Worm (Caenorhabditis elegans) whole organism, L3 larva: ENCODE measurements around the gene madf-5.
A peak's percentile ranks its signal among the peaks of the same experiment; 100 is the strongest.

ENCODE experiments used
- R02D3.7 ChIP-seq: fragments of 150-350 bp; optimal IDR thresholded peaks from 2 replicates; lab custom pipeline; 2014; ENCODE audit warnings: missing biosample characterization, missing genetic modification characterization
- aly-2 ChIP-seq: fragments of 150-350 bp; optimal IDR thresholded peaks from 2 replicates; lab custom pipeline; 2014; ENCODE audit warnings: missing biosample characterization, missing genetic modification characterization
- ama-1 ChIP-seq: fragments of 150-350 bp; optimal IDR thresholded peaks from 2 replicates; lab custom pipeline; 2018
- ceh-82 ChIP-seq: fragments of 150-350 bp; optimal IDR thresholded peaks from 2 replicates; lab custom pipeline; 2014; ENCODE audit warnings: missing biosample characterization, missing genetic modification characterization
- ceh-9 ChIP-seq: sonication (generic microtip); optimal IDR thresholded peaks from 2 replicates; lab custom pipeline; 2018; ENCODE audit warnings: missing biosample characterization, missing genetic modification characterization
- egl-27 ChIP-seq: sonication (generic microtip); optimal IDR thresholded peaks from 4 replicates; lab custom pipeline; 2017; ENCODE audit warnings: missing biosample characterization, missing genetic modification reagents, missing genetic modification characterization
- elt-1 ChIP-seq: fragments of 150-350 bp; optimal IDR thresholded peaks from 2 replicates; lab custom pipeline; 2014; ENCODE audit warnings: missing biosample characterization, missing genetic modification characterization
- elt-2 ChIP-seq: sonication (generic microtip); optimal IDR thresholded peaks from 2 replicates; lab custom pipeline; 2016; ENCODE audit warnings: missing genetic modification reagents, mild to moderate bottlenecking, missing genetic modification characterization, missing compliant biosample characterization
- elt-3 ChIP-seq, 3 experiments: fragments of 150-350 bp in 1 of 3; sonication (generic microtip) in 2 of 3; optimal IDR thresholded peaks; 2 replicates in 2 of 3; 4 replicates in 1 of 3; lab custom pipeline; 2014 to 2017; ENCODE audit warnings: missing biosample characterization in 3 of 3, missing genetic modification characterization in 3 of 3
- eor-1 ChIP-seq, 2 experiments: fragments of 150-350 bp; optimal IDR thresholded peaks; 2 replicates each; lab custom pipeline; 2014 to 2018; ENCODE audit warnings: missing biosample characterization in 2 of 2, missing genetic modification characterization in 2 of 2
- hmg-11 ChIP-seq: sonication (generic microtip); optimal IDR thresholded peaks from 2 replicates; lab custom pipeline; 2016; ENCODE audit warnings: missing genetic modification characterization, missing compliant biosample characterization
- jun-1 ChIP-seq: fragments of 150-350 bp; optimal IDR thresholded peaks from 2 replicates; lab custom pipeline; 2014; ENCODE audit warnings: missing biosample characterization, missing genetic modification reagents, missing genetic modification characterization
- lin-15B ChIP-seq: fragments of 150-350 bp; optimal IDR thresholded peaks from 2 replicates; lab custom pipeline; 2014; ENCODE audit warnings: missing biosample characterization, missing genetic modification characterization
- lin-39 ChIP-seq: fragments of 150-350 bp; optimal IDR thresholded peaks from 2 replicates; lab custom pipeline; 2018; ENCODE audit warnings: missing biosample characterization, missing genetic modification reagents, missing genetic modification characterization
- mdl-1 ChIP-seq: fragments of 150-350 bp; optimal IDR thresholded peaks from 2 replicates; lab custom pipeline; 2014; ENCODE audit warnings: missing biosample characterization, missing genetic modification characterization
- mml-1 ChIP-seq: fragments of 150-350 bp; sonication (generic microtip); optimal IDR thresholded peaks from 3 replicates; lab custom pipeline; 2014; ENCODE audit warnings: missing biosample characterization, missing genetic modification characterization
- nfya-1 ChIP-seq: sonication (generic microtip); optimal IDR thresholded peaks from 2 replicates; lab custom pipeline; 2017; ENCODE audit warnings: missing genetic modification characterization, mild to moderate bottlenecking, missing compliant biosample characterization, antibody characterized with exemption, moderate library complexity; ENCODE audit not compliant: insufficient read depth
- nhr-23 ChIP-seq: fragments of 150-350 bp; optimal IDR thresholded peaks from 2 replicates; lab custom pipeline; 2014; ENCODE audit warnings: missing biosample characterization, missing genetic modification reagents, missing genetic modification characterization
- nhr-237 ChIP-seq: fragments of 150-350 bp; optimal IDR thresholded peaks from 2 replicates; lab custom pipeline; 2014; ENCODE audit warnings: missing biosample characterization, missing genetic modification characterization
- nhr-25 ChIP-seq: sonication (generic microtip); optimal IDR thresholded peaks from 2 replicates; lab custom pipeline; 2017; ENCODE audit warnings: missing biosample characterization, missing genetic modification characterization
- nhr-28 ChIP-seq: fragments of 150-350 bp; optimal IDR thresholded peaks from 2 replicates; lab custom pipeline; 2014; ENCODE audit warnings: missing biosample characterization, missing genetic modification characterization
- nhr-43 ChIP-seq: sonication (generic microtip); optimal IDR thresholded peaks from 2 replicates; lab custom pipeline; 2016; ENCODE audit warnings: mild to moderate bottlenecking, missing genetic modification characterization, missing compliant biosample characterization; ENCODE audit not compliant: poor library complexity, severe bottlenecking
- nhr-67 ChIP-seq: fragments of 150-350 bp; optimal IDR thresholded peaks from 2 replicates; lab custom pipeline; 2014; ENCODE audit warnings: missing biosample characterization, missing genetic modification characterization
- nhr-76 ChIP-seq: fragments of 150-350 bp; sonication (generic microtip); optimal IDR thresholded peaks from 5 replicates; lab custom pipeline; 2014; ENCODE audit warnings: missing biosample characterization, missing genetic modification characterization
- pha-4 ChIP-seq: fragments of 150-350 bp; optimal IDR thresholded peaks from 2 replicates; lab custom pipeline; 2014; ENCODE audit warnings: missing biosample characterization, missing genetic modification reagents, missing genetic modification characterization
- pqm-1 ChIP-seq: fragments of 150-350 bp; optimal IDR thresholded peaks from 2 replicates; lab custom pipeline; 2017; ENCODE audit warnings: missing biosample characterization, missing genetic modification characterization, inconsistent platforms
- sea-2 ChIP-seq: fragments of 150-350 bp; sonication (generic microtip); optimal IDR thresholded peaks from 4 replicates; lab custom pipeline; 2014; ENCODE audit warnings: missing biosample characterization, missing genetic modification reagents, missing genetic modification characterization
- skn-1 ChIP-seq: fragments of 150-350 bp; optimal IDR thresholded peaks from 2 replicates; lab custom pipeline; 2014; ENCODE audit warnings: missing biosample characterization, missing genetic modification characterization
- tbx-2 ChIP-seq: sonication (generic microtip); optimal IDR thresholded peaks from 2 replicates; lab custom pipeline; 2016; ENCODE audit warnings: mild to moderate bottlenecking, missing genetic modification characterization, missing compliant biosample characterization
- unc-39 ChIP-seq: sonication (generic microtip); optimal IDR thresholded peaks from 4 replicates; lab custom pipeline; 2017; ENCODE audit warnings: missing biosample characterization, missing genetic modification characterization
- unc-62 ChIP-seq: fragments of 150-350 bp; sonication (generic microtip); optimal IDR thresholded peaks from 4 replicates; lab custom pipeline; 2014; ENCODE audit warnings: missing biosample characterization, missing genetic modification reagents, missing genetic modification characterization
- zag-1 ChIP-seq: fragments of 150-350 bp; optimal IDR thresholded peaks from 2 replicates; lab custom pipeline; 2014; ENCODE audit warnings: missing biosample characterization, missing genetic modification characterization
- ztf-11 ChIP-seq: fragments of 150-350 bp; optimal IDR thresholded peaks from 2 replicates; lab custom pipeline; 2014; ENCODE audit warnings: missing biosample characterization, missing genetic modification characterization
- ztf-4 ChIP-seq: fragments of 150-350 bp; optimal IDR thresholded peaks from 2 replicates; lab custom pipeline; 2014; ENCODE audit warnings: missing biosample characterization, missing genetic modification characterization

madf-5 gene

DNA sequence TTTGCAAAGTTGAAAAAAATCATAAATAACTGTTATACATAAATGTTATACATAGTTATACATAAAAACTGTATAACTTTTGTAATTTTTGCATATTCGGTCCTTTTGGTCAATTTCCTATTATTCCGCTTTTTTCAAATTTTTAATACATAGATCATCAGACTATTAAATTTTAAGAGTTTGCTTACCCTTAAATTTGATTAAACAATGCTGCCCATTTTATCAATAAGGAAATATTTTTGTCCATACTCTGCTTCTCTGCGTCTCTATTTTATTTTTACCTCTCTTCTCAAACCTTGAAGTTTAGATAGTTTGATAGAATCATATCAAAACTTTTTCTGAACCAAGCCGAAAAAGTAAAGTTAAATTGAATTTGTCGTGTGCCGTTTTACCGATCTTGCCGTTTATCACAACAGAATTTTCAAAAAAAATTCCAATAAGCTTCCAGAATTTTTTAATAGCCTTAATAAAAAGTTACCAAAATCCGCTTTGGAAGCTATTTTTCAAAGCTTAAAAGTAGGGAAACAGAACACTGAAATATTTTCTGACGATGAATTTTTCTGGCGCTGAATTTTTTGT is 26.0 kb downstream of the madf-5 start:
- TF ChIP-seq egl-27 (tag; lab: Kevin White, UChicago) (no peak), ztf-4 (tag; lab: Kevin White, UChicago) (no peak), ama-1 (lab: Kevin White, UChicago) (peak; percentile 75), pqm-1 (tag; lab: Kevin White, UChicago) (peak; percentile 35), elt-3 (tag; optimal IDR thresholded peaks at IDR 0.05; lab: Kevin White, UChicago) (no peak), elt-2 (tag; lab: Kevin White, UChicago) (no peak), pha-4 (tag; lab: Kevin White, UChicago) (peak; percentile 58), nhr-76 (tag; lab: Kevin White, UChicago) (no peak), mml-1 (tag; lab: Kevin White, UChicago) (no peak), ztf-11 (tag; lab: Kevin White, UChicago) (no peak), unc-62 (GFP tag; lab: Kevin White, UChicago) (no peak)

DNA sequence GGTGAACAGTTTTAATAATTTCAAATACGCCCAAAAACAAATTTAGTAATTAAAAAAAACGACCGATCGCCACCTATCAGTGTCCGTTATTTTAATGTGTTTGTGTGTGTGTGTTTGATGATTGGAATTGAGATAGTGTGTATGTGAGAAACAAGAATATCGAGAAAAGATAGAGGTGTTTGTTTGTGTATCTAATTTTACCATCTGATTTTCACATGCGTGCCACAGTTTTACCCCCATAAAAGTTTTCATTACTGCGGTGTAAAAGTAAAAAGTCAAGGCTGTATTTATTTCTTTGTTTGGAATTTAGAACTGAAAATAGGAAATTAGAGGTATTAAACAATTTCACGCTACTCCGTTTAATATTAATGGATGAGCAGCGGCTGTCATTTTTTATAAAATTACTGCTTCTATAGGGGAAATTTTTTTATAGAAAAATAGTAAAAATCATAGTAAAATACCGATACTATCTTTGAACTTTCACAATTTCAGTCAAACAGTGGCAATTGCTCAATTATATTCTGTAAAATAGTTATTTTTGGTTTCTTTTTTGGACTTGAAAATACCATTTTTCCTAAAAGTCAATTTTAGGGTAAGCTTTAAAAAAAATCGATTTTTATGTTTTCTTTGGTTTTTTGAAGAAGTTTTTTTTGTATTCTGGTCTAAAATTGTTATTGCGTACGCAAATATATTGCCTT is 26.7 kb downstream of the madf-5 start:
- TF ChIP-seq jun-1 (tag; lab: Kevin White, UChicago) (no peak), R02D3.7 (no peak), skn-1 (tag; lab: Kevin White, UChicago) (no peak), lin-15B (no peak), ztf-4 (tag; lab: Kevin White, UChicago) (no peak), nhr-43 (tag; lab: Kevin White, UChicago) (peak; percentile 48), ceh-9 (tag; lab: Kevin White, UChicago) (no peak), nhr-23 (peak; percentile 28), ama-1 (lab: Kevin White, UChicago) (peak; percentile 78), mml-1 (tag; lab: Kevin White, UChicago) (peak; percentile 9), elt-2 (tag; lab: Kevin White, UChicago) (peak; percentile 39), ceh-82 (tag; lab: Kevin White, UChicago) (no peak), elt-1 (peak; percentile 48), pha-4 (tag; lab: Kevin White, UChicago) (peak; percentile 47), pqm-1 (tag; lab: Kevin White, UChicago) (peak; percentile 63), nhr-25 (no peak), hmg-11 (tag; lab: Kevin White, UChicago) (no peak), nfya-1 (tag; lab: Kevin White, UChicago) (peak; percentile 35)

DNA sequence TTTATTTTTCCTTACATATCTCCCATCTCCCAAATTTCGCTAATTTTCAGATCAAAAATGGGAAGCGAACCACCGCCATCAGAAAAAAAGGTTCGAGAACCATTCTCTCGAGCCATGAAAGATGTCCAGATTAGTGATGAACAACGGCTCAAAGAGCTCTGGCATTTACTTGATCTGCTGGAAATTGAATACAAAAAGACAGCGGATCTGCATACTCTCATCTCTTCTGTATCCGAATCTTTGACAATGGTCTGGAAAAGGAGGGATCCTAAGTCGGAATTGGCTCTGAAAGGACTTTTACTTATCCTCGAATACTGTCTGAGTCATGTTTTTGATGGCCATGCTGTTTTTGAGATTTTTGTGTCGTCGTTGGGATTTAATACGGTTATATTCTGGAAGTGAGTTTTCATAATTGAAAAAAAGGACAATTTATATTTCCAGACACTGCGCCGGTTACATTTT is 27.5 kb downstream of the madf-5 start, which contains the start of gene tps-2:
tps-2 (plus strand) TSS at position 51 of the 462 bp plus-strand sequence.
- TF ChIP-seq nhr-25 (no peak), unc-39 (tag; lab: Kevin White, UChicago) (no peak), mml-1 (tag; lab: Kevin White, UChicago) (no peak), nfya-1 (tag; lab: Kevin White, UChicago) (peak; percentile 13), nhr-237 (no peak), zag-1 (tag; lab: Kevin White, UChicago) (no peak), elt-2 (tag; lab: Kevin White, UChicago) (no peak), eor-1 (tag; optimal IDR thresholded peaks at IDR 0.05; lab: Kevin White, UChicago) (no peak), nhr-67 (tag; lab: Kevin White, UChicago) (no peak), nhr-28 (tag; lab: Kevin White, UChicago) (no peak), lin-39 (tag; lab: Kevin White, UChicago) (no peak), pha-4 (tag; lab: Kevin White, UChicago) (no peak), mdl-1 (tag; lab: Kevin White, UChicago) (no peak), sea-2 (GFP tag; lab: Kevin White, UChicago) (no peak), ama-1 (lab: Kevin White, UChicago) (peak; percentile 92)

DNA sequence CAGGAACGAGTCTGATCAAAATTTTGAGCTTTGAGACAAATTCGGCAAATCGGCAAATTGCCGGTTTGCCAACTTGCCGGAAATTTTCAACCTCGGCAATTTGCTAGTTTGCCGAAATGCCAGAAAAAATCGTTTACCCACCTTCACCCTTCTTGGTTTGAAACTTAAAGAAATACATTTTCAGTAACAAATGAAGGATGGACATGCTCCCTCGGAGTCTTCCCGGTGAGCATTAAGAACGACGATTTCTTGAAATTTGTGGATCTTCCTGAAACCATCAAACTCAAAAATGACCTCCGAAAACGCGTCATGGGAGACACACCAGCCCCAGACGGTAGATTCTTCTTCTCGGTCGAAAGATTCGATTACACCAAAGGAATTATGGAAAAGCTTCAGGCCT is 29.3 kb downstream of the madf-5 start:
- TF ChIP-seq tbx-2 (no peak), aly-2 (no peak), lin-15B (no peak), nhr-237 (no peak), ama-1 (lab: Kevin White, UChicago) (peak; percentile 58), jun-1 (tag; lab: Kevin White, UChicago) (no peak), zag-1 (tag; lab: Kevin White, UChicago) (no peak), elt-2 (tag; lab: Kevin White, UChicago) (peak; percentile 18), ztf-11 (tag; lab: Kevin White, UChicago) (no peak)
